Fruit fly (Drosophila melanogaster): ENCODE measurements around the gene CG4617.

CG4617 gene

DNA sequence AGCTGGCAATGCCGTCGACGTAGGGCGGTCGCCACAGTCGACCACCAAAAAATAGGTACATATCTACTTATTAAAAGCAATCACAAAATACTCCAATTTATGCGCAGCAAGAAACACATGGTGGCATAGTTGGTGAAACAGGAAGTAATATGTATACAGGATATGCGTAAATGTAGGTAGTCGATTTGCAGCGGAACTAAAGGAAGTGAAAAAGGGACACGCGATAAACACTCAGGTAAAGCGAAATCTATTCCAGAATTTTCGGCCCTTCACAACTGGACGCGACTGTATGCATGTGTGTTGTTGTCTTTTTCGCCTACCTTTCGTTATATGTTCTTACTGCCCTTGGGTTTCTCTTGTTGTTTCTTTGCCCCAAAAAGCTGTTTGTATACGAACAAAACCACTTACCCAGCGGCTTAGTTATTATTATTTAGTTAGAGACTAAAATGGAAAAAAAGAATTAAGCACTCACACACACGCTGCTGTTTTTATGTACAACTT is 7.7 kb downstream of the CG4617 start:
- TF ChIP-seq CG7101 (tag; optimal IDR thresholded peaks at IDR 0.05) (peak; percentile 78), ovo (GFP tag; optimal IDR thresholded peaks at IDR 0.05) (no peak), CG5204 (GFP tag; optimal IDR thresholded peaks at IDR 0.05) (no peak), Hr96 (GFP tag; optimal IDR thresholded peaks at IDR 0.05) (peak; percentile 67), bab1 (GFP tag; optimal IDR thresholded peaks at IDR 0.05) (peak; percentile 92), tj (GFP tag; optimal IDR thresholded peaks at IDR 0.05) (peak; percentile 74), Mnt (GFP tag; optimal IDR thresholded peaks at IDR 0.05) (no peak), CG14711 (tag; optimal IDR thresholded peaks at IDR 0.05) (peak; percentile 63), Crg-1 (GFP tag; optimal IDR thresholded peaks at IDR 0.05) (no peak), cic (GFP tag; optimal IDR thresholded peaks at IDR 0.05) (no peak), CG33017 (tag; optimal IDR thresholded peaks at IDR 0.05) (peak; percentile 61), CG12768 (GFP tag; optimal IDR thresholded peaks at IDR 0.05) (peak; percentile 57), pad (GFP tag; optimal IDR thresholded peaks at IDR 0.05) (peak; percentile 51), toe (GFP tag; optimal IDR thresholded peaks at IDR 0.05) (no peak), Clk (GFP tag; optimal IDR thresholded peaks at IDR 0.05) (no peak), kay (GFP tag; ENCODE audit: borderline replicate concordance) (no peak), CG1620 (GFP tag; optimal IDR thresholded peaks at IDR 0.05) (peak; percentile 14), CG7045 (GFP tag; optimal IDR thresholded peaks at IDR 0.05) (peak; percentile 34), cnc (optimal IDR thresholded peaks at IDR 0.05) (no peak), CG11617 (GFP tag; optimal IDR thresholded peaks at IDR 0.05) (peak; percentile 59)

- TF ChIP-seq CG7045 (GFP tag; optimal IDR thresholded peaks at IDR 0.05) (no peak), bab1 (GFP tag; optimal IDR thresholded peaks at IDR 0.05) (no peak), CG1620 (GFP tag; optimal IDR thresholded peaks at IDR 0.05) (no peak), toe (GFP tag; optimal IDR thresholded peaks at IDR 0.05) (no peak), CG11617 (GFP tag; optimal IDR thresholded peaks at IDR 0.05) (no peak), Clk (GFP tag; optimal IDR thresholded peaks at IDR 0.05) (no peak), CG14711 (tag; optimal IDR thresholded peaks at IDR 0.05) (no peak), ovo (GFP tag; optimal IDR thresholded peaks at IDR 0.05) (no peak), cic (GFP tag; optimal IDR thresholded peaks at IDR 0.05) (no peak), CG12768 (GFP tag; optimal IDR thresholded peaks at IDR 0.05) (no peak), Mnt (GFP tag; optimal IDR thresholded peaks at IDR 0.05) (no peak), cnc (optimal IDR thresholded peaks at IDR 0.05) (no peak), Hr96 (GFP tag; optimal IDR thresholded peaks at IDR 0.05) (no peak), Crg-1 (GFP tag; optimal IDR thresholded peaks at IDR 0.05) (no peak), CG7101 (tag; optimal IDR thresholded peaks at IDR 0.05) (no peak), CG5204 (GFP tag; optimal IDR thresholded peaks at IDR 0.05) (no peak), pad (GFP tag; optimal IDR thresholded peaks at IDR 0.05) (no peak), CG33017 (tag; optimal IDR thresholded peaks at IDR 0.05) (no peak), kay (GFP tag; ENCODE audit: borderline replicate concordance) (no peak)
Observed at dm6 chrX:7095912-7096494, 8.3 kb downstream of the CG4617 start.

dm6 chrX:7095292-7095911 is 8.9 kb downstream of the CG4617 start:
- TF ChIP-seq cnc (optimal IDR thresholded peaks at IDR 0.05) (no peak), Hr96 (GFP tag; optimal IDR thresholded peaks at IDR 0.05) (no peak), CG7101 (tag; optimal IDR thresholded peaks at IDR 0.05) (peak; percentile 90), bab1 (GFP tag; optimal IDR thresholded peaks at IDR 0.05) (peak; percentile 98), Crg-1 (GFP tag; optimal IDR thresholded peaks at IDR 0.05) (peak; percentile 80), CG12768 (GFP tag; optimal IDR thresholded peaks at IDR 0.05) (peak; percentile 85), CG7045 (GFP tag; optimal IDR thresholded peaks at IDR 0.05) (peak; percentile 83), kay (GFP tag; ENCODE audit: borderline replicate concordance) (peak; percentile 92), Mnt (GFP tag; optimal IDR thresholded peaks at IDR 0.05) (peak; percentile 52), Clk (GFP tag; optimal IDR thresholded peaks at IDR 0.05) (peak; percentile 42), CG5204 (GFP tag; optimal IDR thresholded peaks at IDR 0.05) (peak; percentile 83), toe (GFP tag; optimal IDR thresholded peaks at IDR 0.05) (peak; percentile 75), CG33017 (tag; optimal IDR thresholded peaks at IDR 0.05) (peak; percentile 93), ovo (GFP tag; optimal IDR thresholded peaks at IDR 0.05) (peak; percentile 42), CG14711 (tag; optimal IDR thresholded peaks at IDR 0.05) (peak; percentile 87), pad (GFP tag; optimal IDR thresholded peaks at IDR 0.05) (peak; percentile 79), CG1620 (GFP tag; optimal IDR thresholded peaks at IDR 0.05) (peak; percentile 93), CG11617 (GFP tag; optimal IDR thresholded peaks at IDR 0.05) (peak; percentile 70), cic (GFP tag; optimal IDR thresholded peaks at IDR 0.05) (peak; percentile 64), tj (GFP tag; optimal IDR thresholded peaks at IDR 0.05) (peak; percentile 63)

DNA sequence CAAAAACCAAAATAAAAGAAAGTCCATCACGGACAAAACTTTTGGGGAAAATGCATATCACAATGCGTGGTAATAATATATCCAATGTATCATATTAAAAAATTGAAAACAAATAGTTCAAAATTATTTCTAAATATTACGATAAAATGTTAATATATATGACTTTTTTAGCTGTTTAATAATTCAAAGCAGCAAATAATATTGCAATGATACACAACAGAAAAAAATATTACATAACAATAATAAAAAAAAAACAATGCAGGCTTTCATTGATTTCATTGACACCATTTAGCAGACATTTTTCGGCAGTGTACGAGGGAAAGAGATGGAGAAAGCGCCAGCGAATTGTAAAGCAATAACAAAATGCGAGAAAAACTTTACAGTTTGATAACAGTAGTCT is 9.4 kb downstream of the CG4617 start:
- TF ChIP-seq cic (GFP tag; optimal IDR thresholded peaks at IDR 0.05) (no peak), CG7045 (GFP tag; optimal IDR thresholded peaks at IDR 0.05) (no peak), cnc (optimal IDR thresholded peaks at IDR 0.05) (no peak), Clk (GFP tag; optimal IDR thresholded peaks at IDR 0.05) (no peak), toe (GFP tag; optimal IDR thresholded peaks at IDR 0.05) (no peak), ovo (GFP tag; optimal IDR thresholded peaks at IDR 0.05) (no peak), pad (GFP tag; optimal IDR thresholded peaks at IDR 0.05) (no peak)

DNA sequence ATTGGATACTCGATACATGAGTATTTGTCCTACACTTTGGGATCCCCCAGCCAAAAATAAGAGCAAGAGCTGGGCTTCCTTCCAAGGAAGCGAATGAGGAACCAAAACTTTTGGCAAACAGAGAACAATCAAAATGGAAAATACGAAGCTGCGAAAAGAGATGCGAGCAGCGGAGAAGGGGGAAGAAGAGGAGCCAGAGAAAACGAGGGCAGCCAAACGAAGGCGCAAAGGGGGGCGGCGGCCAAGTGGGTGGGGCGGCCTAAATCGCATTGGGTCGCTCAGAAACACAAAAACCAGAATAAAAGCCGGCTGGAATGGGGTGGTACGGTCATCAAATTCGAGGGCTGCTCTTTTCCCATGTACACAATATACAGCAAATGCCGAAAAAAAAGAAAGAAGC is 10.1 kb downstream of the CG4617 start:
- no peak for TF ChIP-seq CG1620 (GFP tag; optimal IDR thresholded peaks at IDR 0.05)
- TF ChIP-seq Clk (GFP tag; optimal IDR thresholded peaks at IDR 0.05) = no peak
- TF ChIP-seq CG7045 (GFP tag; optimal IDR thresholded peaks at IDR 0.05) = no peak
- no peak for TF ChIP-seq ovo (GFP tag; optimal IDR thresholded peaks at IDR 0.05)
- TF ChIP-seq cic (GFP tag; optimal IDR thresholded peaks at IDR 0.05) = no peak
- TF ChIP-seq Mnt (GFP tag; optimal IDR thresholded peaks at IDR 0.05) = no peak

dm6 chrX:7091909-7092308 is 12.4 kb downstream of the CG4617 start:
- no peak for TF ChIP-seq Mnt (GFP tag; optimal IDR thresholded peaks at IDR 0.05)
- TF ChIP-seq bab1 (GFP tag; optimal IDR thresholded peaks at IDR 0.05) = no peak
- no peak for TF ChIP-seq CG11617 (GFP tag; optimal IDR thresholded peaks at IDR 0.05)
- TF ChIP-seq ovo (GFP tag; optimal IDR thresholded peaks at IDR 0.05) = no peak
- no peak for TF ChIP-seq CG5204 (GFP tag; optimal IDR thresholded peaks at IDR 0.05)
- no peak for TF ChIP-seq CG14711 (tag; optimal IDR thresholded peaks at IDR 0.05)
- TF ChIP-seq pad (GFP tag; optimal IDR thresholded peaks at IDR 0.05) = no peak
- TF ChIP-seq CG33017 (tag; optimal IDR thresholded peaks at IDR 0.05) = no peak
- TF ChIP-seq CG7045 (GFP tag; optimal IDR thresholded peaks at IDR 0.05) = no peak
- TF ChIP-seq toe (GFP tag; optimal IDR thresholded peaks at IDR 0.05) = no peak
- no peak for TF ChIP-seq Crg-1 (GFP tag; optimal IDR thresholded peaks at IDR 0.05)
- TF ChIP-seq CG1620 (GFP tag; optimal IDR thresholded peaks at IDR 0.05) = no peak
- no peak for TF ChIP-seq Clk (GFP tag; optimal IDR thresholded peaks at IDR 0.05)
- TF ChIP-seq CG12768 (GFP tag; optimal IDR thresholded peaks at IDR 0.05) = no peak
- TF ChIP-seq CG7101 (tag; optimal IDR thresholded peaks at IDR 0.05) = no peak
- TF ChIP-seq cnc (optimal IDR thresholded peaks at IDR 0.05) = no peak
- TF ChIP-seq tj (GFP tag; optimal IDR thresholded peaks at IDR 0.05) = no peak
- TF ChIP-seq kay (GFP tag; ENCODE audit: borderline replicate concordance) = no peak
- TF ChIP-seq cic (GFP tag; optimal IDR thresholded peaks at IDR 0.05) = no peak
- TF ChIP-seq Hr96 (GFP tag; optimal IDR thresholded peaks at IDR 0.05) = no peak

Measured in whole organism, adult.